Worm (Caenorhabditis elegans): ENCODE data around the gene Y102A11A.1.

ce11 chrX:2087716-2088115, 36.1 kb downstream of the Y102A11A.1 start:
- TF ChIP-seq pes-1 (GFP tag; IDR thresholded peaks at IDR 0.05) = no peak
- TF ChIP-seq ama-1 (optimal IDR thresholded peaks at IDR 0.05) = no peak
- TF ChIP-seq tbx-11 (GFP tag; IDR thresholded peaks at IDR 0.05) = no peak
- TF ChIP-seq hmg-4 (GFP tag; optimal IDR thresholded peaks at IDR 0.05) = no peak
- TF ChIP-seq flt-1 (GFP tag; IDR thresholded peaks at IDR 0.05) = no peak
- no peak for TF ChIP-seq ets-7 (tag; optimal IDR thresholded peaks at IDR 0.05)
- no peak for TF ChIP-seq tra-4 (tag; optimal IDR thresholded peaks at IDR 0.05)
- TF ChIP-seq tbx-37 (GFP tag; conservative IDR thresholded peaks at IDR 0.05) = no peak
- no peak for TF ChIP-seq hmbx-1 (tag; optimal IDR thresholded peaks at IDR 0.05)
- no peak for TF ChIP-seq F13C5.2 (tag; optimal IDR thresholded peaks at IDR 0.05)
